Worm (Caenorhabditis elegans) whole organism, young adult: ENCODE results near the gene acp-1.

Source experiments
- F23B12.7 ChIP-seq: sonication (generic microtip); optimal IDR thresholded peaks from 2 replicates; lab custom pipeline; 2017; ENCODE audit warnings: missing genetic modification characterization, mild to moderate bottlenecking, missing compliant biosample characterization, antibody characterized with exemption, moderate library complexity; ENCODE audit not compliant: insufficient read depth
- F33H1.4 ChIP-seq: fragments of 200-800 bp; sonication (Bioruptor generic); IDR thresholded peaks from 2 replicates; pipeline ENCODE4 v1.3.6; 2022; ENCODE audit warnings: missing genetic modification reagents, missing genetic modification characterization, missing compliant biosample characterization
- K12H6.12 ChIP-seq: fragments of 200-800 bp; sonication (Bioruptor generic); optimal IDR thresholded peaks from 2 replicates; lab custom pipeline; 2018; ENCODE audit warnings: mild to moderate bottlenecking, missing genetic modification characterization, missing compliant biosample characterization
- Y53F4B.3 ChIP-seq: fragments of 200-800 bp; sonication (Bioruptor generic); IDR thresholded peaks from 2 replicates; pipeline ENCODE4 v1.3.6; 2022; ENCODE audit warnings: missing genetic modification reagents, missing genetic modification characterization, missing compliant biosample characterization
- Y56A3A.18 ChIP-seq: fragments of 200-800 bp; sonication (Bioruptor generic); IDR thresholded peaks from 2 replicates; pipeline ENCODE4 v1.3.6; 2022; ENCODE audit warnings: missing genetic modification reagents, missing genetic modification characterization, missing compliant biosample characterization
- ZK185.1 ChIP-seq: sonication (generic microtip); optimal IDR thresholded peaks from 2 replicates; lab custom pipeline; 2016; ENCODE audit warnings: mild to moderate bottlenecking, missing genetic modification characterization, missing compliant biosample characterization; ENCODE audit not compliant: poor library complexity, severe bottlenecking
- die-1 ChIP-seq: sonication (generic microtip); optimal IDR thresholded peaks from 2 replicates; lab custom pipeline; 2016; ENCODE audit warnings: missing genotype, mild to moderate bottlenecking, missing genetic modification characterization, missing compliant biosample characterization
- egl-44 ChIP-seq: fragments of 200-800 bp; sonication (Bioruptor generic); IDR thresholded peaks from 2 replicates; pipeline ENCODE4 v1.3.6; 2022; ENCODE audit warnings: missing genetic modification reagents, missing genetic modification characterization, missing compliant biosample characterization
- mel-28 ChIP-seq: sonication (generic microtip); optimal IDR thresholded peaks from 2 replicates; lab custom pipeline; 2016; ENCODE audit warnings: borderline replicate concordance, mild to moderate bottlenecking, missing genetic modification characterization, missing compliant biosample characterization
- nfya-1 ChIP-seq: sonication (generic microtip); optimal IDR thresholded peaks from 2 replicates; lab custom pipeline; 2017; ENCODE audit warnings: antibody characterized with exemption, missing compliant biosample characterization, missing genetic modification characterization, borderline replicate concordance; ENCODE audit not compliant: insufficient read depth
- pha-4 ChIP-seq: fragments of 150-350 bp; sonication (generic microtip); optimal IDR thresholded peaks from 2 replicates; lab custom pipeline; 2014; ENCODE audit warnings: missing biosample characterization, missing genetic modification reagents, missing genetic modification characterization
- snpc-4 ChIP-seq, 5 experiments: fragments of 150-350 bp in 1 of 5; sonication (generic microtip) in 4 of 5; optimal IDR thresholded peaks; 2 replicates each; lab custom pipeline; 2014 to 2018; ENCODE audit warnings: missing genetic modification characterization in 5 of 5, missing biosample characterization in 3 of 5, antibody characterized with exemption in 2 of 5, mild to moderate bottlenecking in 2 of 5, missing compliant biosample characterization in 2 of 5, missing genotype in 2 of 5, moderate library complexity in 2 of 5, missing genetic modification reagents in 1 of 5
- tbx-9 ChIP-seq: sonication (generic microtip); optimal IDR thresholded peaks from 2 replicates; lab custom pipeline; 2016; ENCODE audit warnings: borderline replicate concordance, missing genetic modification characterization, inconsistent platforms, missing compliant biosample characterization
- ztf-26 ChIP-seq: sonication (generic microtip); optimal IDR thresholded peaks from 2 replicates; lab custom pipeline; 2017; ENCODE audit warnings: missing genetic modification characterization, missing compliant biosample characterization

ce11 chrX:3403195-3403594 is 17.9 kb upstream of the acp-1 start, which contains the start of gene vit-5:
- TF ChIP-seq K12H6.12 (tag; lab: Kevin White, UChicago) (no peak), nfya-1 (no peak), ZK185.1 (tag; lab: Kevin White, UChicago) (no peak), pha-4 (tag; lab: Kevin White, UChicago) (no peak), F33H1.4 (no peak), mel-28 (tag; lab: Kevin White, UChicago) (no peak), Y53F4B.3 (no peak), ztf-26 (no peak), tbx-9 (tag; lab: Kevin White, UChicago) (no peak), die-1 (tag; lab: Kevin White, UChicago) (no peak), Y56A3A.18 (GFP tag; lab: Robert Waterston, UW) (no peak; the same call in 1 of the 2 replicates), snpc-4 (GFP tag; optimal IDR thresholded peaks at IDR 0.05; lab: Kevin White, UChicago) (no peak), snpc-4 (tag; optimal IDR thresholded peaks at IDR 0.05; lab: Kevin White, UChicago) (no peak), egl-44 (no peak), F23B12.7 (tag; lab: Kevin White, UChicago) (no peak)
